Fruit fly (Drosophila melanogaster) whole organism, prepupa: ENCODE measurements around the gene CG16985.

Source experiments
- Blimp-1 ChIP-seq: fragments of 200-800 bp; sonication (Bioruptor generic); optimal IDR thresholded peaks from 3 replicates; lab custom pipeline; 2017; ENCODE audit warnings: missing biosample characterization, missing genetic modification characterization, mild to moderate bottlenecking, moderate library complexity, missing genetic modification reagents
- CG10631 ChIP-seq: fragments of 200-800 bp; sonication (Bioruptor generic); optimal IDR thresholded peaks from 2 replicates; lab custom pipeline; 2016; ENCODE audit warnings: missing biosample characterization, missing genetic modification characterization
- CG10669 ChIP-seq: fragments of 200-800 bp; sonication (Bioruptor generic); optimal IDR thresholded peaks from 3 replicates; lab custom pipeline; 2018; ENCODE audit warnings: missing biosample characterization, mild to moderate bottlenecking, missing genetic modification characterization, moderate library complexity
- CG11294 ChIP-seq: fragments of 200-800 bp; sonication (Bioruptor generic); IDR thresholded peaks from 2 replicates; pipeline ENCODE4 v1.3.6; 2022; ENCODE audit warnings: missing biosample characterization, missing genetic modification characterization
- CG11762 ChIP-seq: fragments of 200-800 bp; sonication (Bioruptor generic); optimal IDR thresholded peaks from 3 replicates; lab custom pipeline; 2016; ENCODE audit warnings: missing biosample characterization, missing genetic modification characterization; ENCODE audit not compliant: insufficient read depth
- CG11902 ChIP-seq: fragments of 200-800 bp; sonication (Bioruptor generic); optimal IDR thresholded peaks from 3 replicates; lab custom pipeline; 2016; ENCODE audit warnings: missing biosample characterization, missing genetic modification characterization
- CG1621 ChIP-seq: fragments of 200-800 bp; sonication (Bioruptor generic); optimal IDR thresholded peaks from 3 replicates; lab custom pipeline; 2018; ENCODE audit warnings: missing biosample characterization, mild to moderate bottlenecking, missing genetic modification characterization
- CG16779 ChIP-seq: fragments of 200-800 bp; sonication (Bioruptor generic); optimal IDR thresholded peaks from 3 replicates; lab custom pipeline; 2017; ENCODE audit warnings: missing biosample characterization, mild to moderate bottlenecking, missing genetic modification characterization
- CG3032 ChIP-seq: fragments of 200-800 bp; optimal IDR thresholded peaks from 2 replicates; lab custom pipeline; 2019; ENCODE audit warnings: missing biosample characterization, mild to moderate bottlenecking, missing genetic modification characterization, moderate library complexity
- CG32006 ChIP-seq: fragments of 200-800 bp; sonication (Bioruptor generic); optimal IDR thresholded peaks from 3 replicates; lab custom pipeline; 2017; ENCODE audit warnings: missing biosample characterization, mild to moderate bottlenecking, missing genetic modification characterization
- CG34406 ChIP-seq: fragments of 200-800 bp; sonication (Bioruptor generic); optimal IDR thresholded peaks from 3 replicates; lab custom pipeline; 2016; ENCODE audit warnings: missing biosample characterization, missing genetic modification characterization
- CG4318 ChIP-seq: fragments of 200-800 bp; sonication (Bioruptor generic); optimal IDR thresholded peaks from 3 replicates; lab custom pipeline; 2017; ENCODE audit warnings: missing biosample characterization, mild to moderate bottlenecking, missing genetic modification characterization
- CG6163 ChIP-seq: fragments of 200-800 bp; sonication (Bioruptor generic); IDR thresholded peaks from 3 replicates; pipeline ENCODE4 v1.3.6; 2022; ENCODE audit warnings: missing biosample characterization, missing genetic modification characterization
- CG6276 ChIP-seq: fragments of 200-800 bp; sonication (Bioruptor generic); optimal IDR thresholded peaks from 2 replicates; lab custom pipeline; 2017; ENCODE audit warnings: missing biosample characterization, mild to moderate bottlenecking, missing genetic modification characterization
- CG6792 ChIP-seq: fragments of 200-800 bp; sonication (Bioruptor generic); optimal IDR thresholded peaks from 3 replicates; lab custom pipeline; 2016; ENCODE audit warnings: missing biosample characterization, missing genetic modification characterization
- CG6808 ChIP-seq: fragments of 200-800 bp; sonication (Bioruptor generic); optimal IDR thresholded peaks from 3 replicates; lab custom pipeline; 2017; ENCODE audit warnings: missing biosample characterization, missing genetic modification characterization, mild to moderate bottlenecking, moderate library complexity, missing genetic modification reagents
- CG6854 ChIP-seq: fragments of 200-800 bp; sonication (Bioruptor generic); optimal IDR thresholded peaks from 2 replicates; lab custom pipeline; 2017; ENCODE audit warnings: missing biosample characterization, mild to moderate bottlenecking, missing genetic modification characterization
- CG7368 ChIP-seq: fragments of 200-800 bp; sonication (Bioruptor generic); optimal IDR thresholded peaks from 3 replicates; lab custom pipeline; 2016; ENCODE audit warnings: missing biosample characterization, missing genetic modification characterization
- CG8119 ChIP-seq: fragments of 200-800 bp; sonication (Bioruptor generic); IDR thresholded peaks from 3 replicates; pipeline ENCODE4 v1.3.6; 2022; ENCODE audit warnings: missing biosample characterization, missing genetic modification characterization
- CG8319 ChIP-seq: fragments of 200-800 bp; sonication (Bioruptor generic); optimal IDR thresholded peaks from 3 replicates; lab custom pipeline; 2016; ENCODE audit warnings: missing biosample characterization, missing genetic modification characterization
- CG8632 ChIP-seq: fragments of 200-800 bp; sonication (Bioruptor generic); optimal IDR thresholded peaks from 3 replicates; lab custom pipeline; 2016; ENCODE audit warnings: missing biosample characterization, missing genetic modification characterization
- CG9139 ChIP-seq: fragments of 200-800 bp; sonication (Bioruptor generic); optimal IDR thresholded peaks from 3 replicates; lab custom pipeline; 2017; ENCODE audit warnings: missing biosample characterization, mild to moderate bottlenecking, missing genetic modification characterization
- Eip75B ChIP-seq: fragments of 200-800 bp; sonication (Bioruptor generic); optimal IDR thresholded peaks from 3 replicates; lab custom pipeline; 2016; ENCODE audit warnings: missing biosample characterization, missing genetic modification characterization
- Eip78C ChIP-seq: fragments of 200-800 bp; sonication (Bioruptor generic); peaks from one replicate; lab custom pipeline; 2016; ENCODE audit warnings: missing biosample characterization, missing genetic modification characterization
- Eip93F ChIP-seq: fragments of 200-800 bp; sonication (Bioruptor generic); optimal IDR thresholded peaks from 2 replicates; lab custom pipeline; 2016; ENCODE audit warnings: missing biosample characterization, mild to moderate bottlenecking, missing genetic modification characterization
- Ets96B ChIP-seq: fragments of 200-800 bp; optimal IDR thresholded peaks from 2 replicates; lab custom pipeline; 2019; ENCODE audit warnings: missing biosample characterization, mild to moderate bottlenecking, missing genetic modification characterization, moderate library complexity
- Hr38 ChIP-seq: sonication (Bioruptor generic); optimal IDR thresholded peaks from 2 replicates; lab custom pipeline; 2016; ENCODE audit warnings: missing biosample characterization, missing genetic modification characterization
- Hr39 ChIP-seq: fragments of 200-800 bp; sonication (Bioruptor generic); optimal IDR thresholded peaks from 2 replicates; lab custom pipeline; 2016; ENCODE audit warnings: missing biosample characterization, missing genetic modification characterization
- Lpt ChIP-seq: fragments of 200-800 bp; sonication (Bioruptor generic); optimal IDR thresholded peaks from 3 replicates; lab custom pipeline; 2016; ENCODE audit warnings: missing biosample characterization, missing genetic modification characterization
- Met ChIP-seq: fragments of 200-800 bp; sonication (Bioruptor generic); optimal IDR thresholded peaks from 3 replicates; lab custom pipeline; 2016; ENCODE audit warnings: missing biosample characterization, missing genetic modification characterization
- OdsH ChIP-seq: fragments of 200-800 bp; sonication (Bioruptor generic); optimal IDR thresholded peaks from 3 replicates; lab custom pipeline; 2016; ENCODE audit warnings: missing biosample characterization, missing genetic modification characterization
- Smox ChIP-seq: fragments of 200-800 bp; sonication (Bioruptor generic); optimal IDR thresholded peaks from 3 replicates; lab custom pipeline; 2016; ENCODE audit warnings: missing biosample characterization, missing genetic modification characterization
- Sox14 ChIP-seq: fragments of 200-800 bp; sonication (Bioruptor generic); optimal IDR thresholded peaks from 3 replicates; lab custom pipeline; 2016; ENCODE audit warnings: missing biosample characterization, missing genetic modification characterization
- achi ChIP-seq: fragments of 200-800 bp; sonication (Bioruptor generic); optimal IDR thresholded peaks from 3 replicates; lab custom pipeline; 2016; ENCODE audit warnings: missing biosample characterization, missing genetic modification characterization
- acj6 ChIP-seq: fragments of 200-800 bp; sonication (Bioruptor generic); optimal IDR thresholded peaks from 3 replicates; lab custom pipeline; 2016; ENCODE audit warnings: missing biosample characterization, missing genetic modification characterization
- cyc ChIP-seq: fragments of 200-800 bp; sonication (Bioruptor generic); optimal IDR thresholded peaks from 3 replicates; lab custom pipeline; 2016; ENCODE audit warnings: missing biosample characterization, missing genetic modification characterization
- dac ChIP-seq: fragments of 200-800 bp; sonication (Bioruptor generic); optimal IDR thresholded peaks from 2 replicates; lab custom pipeline; 2017; ENCODE audit warnings: missing biosample characterization, mild to moderate bottlenecking, missing genetic modification characterization
- dsx ChIP-seq: fragments of 200-800 bp; optimal IDR thresholded peaks from 3 replicates; lab custom pipeline; 2019; ENCODE audit warnings: missing biosample characterization, mild to moderate bottlenecking, missing genetic modification characterization, moderate library complexity; ENCODE audit not compliant: poor library complexity, severe bottlenecking
- eg ChIP-seq: fragments of 200-800 bp; sonication (Bioruptor generic); IDR thresholded peaks from 3 replicates; pipeline ENCODE4 v1.3.6; 2022; ENCODE audit warnings: missing biosample characterization, missing genetic modification characterization
- esn ChIP-seq: fragments of 200-800 bp; sonication (Bioruptor generic); optimal IDR thresholded peaks from 2 replicates; lab custom pipeline; 2016; ENCODE audit warnings: missing biosample characterization, mild to moderate bottlenecking, missing genetic modification characterization, moderate library complexity
- fd59A ChIP-seq: fragments of 200-800 bp; sonication (Bioruptor generic); optimal IDR thresholded peaks from 2 replicates; lab custom pipeline; 2017; ENCODE audit warnings: missing biosample characterization, mild to moderate bottlenecking, missing genetic modification characterization, missing genetic modification reagents
- fkh ChIP-seq: fragments of 200-800 bp; sonication (Bioruptor generic); optimal IDR thresholded peaks from 3 replicates; lab custom pipeline; 2017; ENCODE audit warnings: missing biosample characterization, mild to moderate bottlenecking, missing genetic modification characterization, moderate library complexity
- lz ChIP-seq: fragments of 200-800 bp; sonication (Bioruptor generic); optimal IDR thresholded peaks from 3 replicates; lab custom pipeline; 2016; ENCODE audit warnings: missing biosample characterization, missing genetic modification characterization
- net ChIP-seq: fragments of 200-800 bp; sonication (Bioruptor generic); optimal IDR thresholded peaks from 3 replicates; lab custom pipeline; 2016; ENCODE audit warnings: missing biosample characterization, missing genetic modification characterization
- pdm3 ChIP-seq: fragments of 200-800 bp; sonication (Bioruptor generic); optimal IDR thresholded peaks from 3 replicates; lab custom pipeline; 2016; ENCODE audit warnings: missing biosample characterization, missing genetic modification characterization
- salr ChIP-seq, 2 experiments: fragments of 200-800 bp; sonication (Bioruptor generic); optimal IDR thresholded peaks; 3 replicates each; lab custom pipeline; 2016 to 2018; ENCODE audit warnings: missing biosample characterization in 2 of 2, missing genetic modification characterization in 2 of 2, mild to moderate bottlenecking in 1 of 2
- ss ChIP-seq, 2 experiments: fragments of 200-800 bp; sonication (Bioruptor generic); optimal IDR thresholded peaks; 2 replicates in 1 of 2; 3 replicates in 1 of 2; lab custom pipeline; 2017 to 2018; ENCODE audit warnings: mild to moderate bottlenecking in 2 of 2, missing biosample characterization in 2 of 2, missing genetic modification characterization in 2 of 2, moderate library complexity in 1 of 2
- svp ChIP-seq: fragments of 200-800 bp; sonication (Bioruptor generic); peaks from one replicate; lab custom pipeline; 2016; ENCODE audit warnings: missing biosample characterization, missing genetic modification characterization
- topi ChIP-seq: fragments of 200-800 bp; sonication (Bioruptor generic); optimal IDR thresholded peaks from 3 replicates; lab custom pipeline; 2016; ENCODE audit warnings: missing biosample characterization, missing genetic modification characterization
- vri ChIP-seq: fragments of 200-800 bp; sonication (Bioruptor generic); optimal IDR thresholded peaks from 3 replicates; lab custom pipeline; 2016; ENCODE audit warnings: missing biosample characterization, mild to moderate bottlenecking, missing genetic modification characterization

Gene CG16985

dm6 chr3L:2636023-2636968 lies 37.2 kb downstream of the CG16985 start:
- TF ChIP-seq esn (GFP tag; lab: Kevin White, UChicago) (peak; percentile 28), Hr38 (GFP tag; lab: Kevin White, UChicago) (no peak), Lpt (GFP tag; lab: Kevin White, UChicago) (peak; percentile 52), topi (GFP tag; lab: Kevin White, UChicago) (peak; percentile 46), acj6 (GFP tag; lab: Kevin White, UChicago) (peak; percentile 39), CG16779 (tag; lab: Kevin White, UChicago) (no peak), dac (GFP tag; lab: Kevin White, UChicago) (peak; percentile 1), CG3032 (peak; percentile 47), net (GFP tag; lab: Kevin White, UChicago) (peak; percentile 37), pdm3 (GFP tag; lab: Kevin White, UChicago) (peak; percentile 41), CG34406 (GFP tag; lab: Kevin White, UChicago) (peak; percentile 67), Smox (GFP tag; lab: Kevin White, UChicago) (no peak), Sox14 (GFP tag; lab: Kevin White, UChicago) (no peak), OdsH (GFP tag; lab: Kevin White, UChicago) (peak; percentile 70), lz (GFP tag; lab: Kevin White, UChicago) (no peak), Hr39 (GFP tag; lab: Kevin White, UChicago) (peak; percentile 11), CG4318 (no peak), vri (peak; percentile 12), CG8319 (GFP tag; lab: Kevin White, UChicago) (peak; percentile 30), CG8119 (GFP tag; lab: Robert Waterston, UW) (peak; percentile 77), Ets96B (tag; lab: Kevin White, UChicago) (peak; percentile 61), CG32006 (no peak), CG8632 (peak; percentile 42), CG6808 (GFP tag; lab: Kevin White, UChicago) (no peak), CG6276 (GFP tag; lab: Kevin White, UChicago) (no peak), CG10669 (GFP tag; lab: Kevin White, UChicago) (no peak), Eip75B (GFP tag; lab: Kevin White, UChicago) (no peak), fd59A (GFP tag; lab: Kevin White, UChicago) (no peak), CG9139 (GFP tag; lab: Kevin White, UChicago) (peak; percentile 38), CG1621 (tag; lab: Kevin White, UChicago) (no peak), Eip78C (GFP tag; lab: Kevin White, UChicago) (peak; percentile 82), CG11902 (peak; percentile 16), CG6163 (peak; percentile 78), CG11762 (GFP tag; lab: Kevin White, UChicago) (peak; percentile 9), Met (peak; percentile 40), CG10631 (GFP tag; lab: Kevin White, UChicago) (no peak), salr (GFP tag; optimal IDR thresholded peaks at IDR 0.05; lab: Kevin White, UChicago) (no peak), Blimp-1 (GFP tag; lab: Kevin White, UChicago) (no peak), dsx (GFP tag; lab: Kevin White, UChicago) (peak; percentile 15), achi (peak; percentile 44), CG7368 (GFP tag; lab: Kevin White, UChicago) (peak; percentile 21), CG11294 (peak; percentile 46; the same call in 1 of the 2 replicates), eg (peak; percentile 85), ss (GFP tag; optimal IDR thresholded peaks at IDR 0.05; lab: Kevin White, UChicago) (peak in 1 of 2 experiments; percentile 36), svp (GFP tag; lab: Kevin White, UChicago) (peak; percentile 59), cyc (no peak), CG6792 (GFP tag; lab: Kevin White, UChicago) (peak; percentile 2), fkh (GFP tag; lab: Kevin White, UChicago) (no peak), CG6854 (GFP tag; lab: Kevin White, UChicago) (no peak), Eip93F (GFP tag; lab: Kevin White, UChicago) (no peak)
